Worm (Caenorhabditis elegans) whole organism, L1 larva: ENCODE results near the gene F56D6.11.
"Not testable (repeated sequence)": the region's sequence is repeated elsewhere in the genome, so short reads cannot be mapped to it uniquely, and the experiment has no call there.

Experiments used
- C16A3.4 ChIP-seq: fragments of 150-350 bp; optimal IDR thresholded peaks from 2 replicates; lab custom pipeline; 2014; ENCODE audit warnings: missing biosample characterization, missing genetic modification characterization
- F16B12.6 ChIP-seq: fragments of 150-350 bp; optimal IDR thresholded peaks from 2 replicates; lab custom pipeline; 2014; ENCODE audit warnings: missing biosample characterization, missing genetic modification characterization
- ceh-90 ChIP-seq: sonication (generic microtip); optimal IDR thresholded peaks from 2 replicates; lab custom pipeline; 2016; ENCODE audit warnings: missing genetic modification characterization, missing compliant biosample characterization
- ces-1 ChIP-seq: fragments of 150-350 bp; optimal IDR thresholded peaks from 2 replicates; lab custom pipeline; 2014; ENCODE audit warnings: missing biosample characterization, missing genetic modification reagents, missing genetic modification characterization
- efl-1 ChIP-seq, 4 experiments: fragments of 150-350 bp; optimal IDR thresholded peaks in 3 of 4; peaks in 1 of 4; 1 replicate in 1 of 4; 2 replicates in 3 of 4; lab custom pipeline; 2014; ENCODE audit warnings: missing biosample characterization in 2 of 4, missing genetic modification characterization in 2 of 4, missing genetic modification reagents in 2 of 4
- egl-13 ChIP-seq: sonication (generic microtip); optimal IDR thresholded peaks from 2 replicates; lab custom pipeline; 2016; ENCODE audit warnings: missing genotype, missing genetic modification reagents, missing genetic modification characterization, missing compliant biosample characterization
- egl-27 ChIP-seq, 2 experiments: fragments of 150-350 bp in 1 of 2; sonication (generic microtip); optimal IDR thresholded peaks; 3 replicates each; lab custom pipeline; 2017 to 2018; ENCODE audit warnings: missing biosample characterization in 2 of 2, missing genetic modification characterization in 2 of 2, missing genetic modification reagents in 2 of 2
- elt-2 ChIP-seq: sonication (generic microtip); optimal IDR thresholded peaks from 2 replicates; lab custom pipeline; 2016; ENCODE audit warnings: missing genetic modification characterization, mild to moderate bottlenecking, inconsistent platforms, missing compliant biosample characterization, missing genetic modification reagents
- ets-5 ChIP-seq: fragments of 200-800 bp; sonication (Bioruptor generic); IDR thresholded peaks from 2 replicates; pipeline ENCODE4 v1.3.6; 2022; ENCODE audit warnings: missing genetic modification characterization, missing compliant biosample characterization
- fkh-8 ChIP-seq: sonication (generic microtip); optimal IDR thresholded peaks from 2 replicates; lab custom pipeline; 2016; ENCODE audit warnings: mild to moderate bottlenecking, missing genetic modification characterization, missing compliant biosample characterization
- grh-1 ChIP-seq: fragments of 200-800 bp; sonication (Bioruptor generic); IDR thresholded peaks from 2 replicates; pipeline ENCODE4 v1.3.6; 2022; ENCODE audit warnings: missing genetic modification reagents, missing genetic modification characterization, missing compliant biosample characterization
- hlh-17 ChIP-seq: fragments of 200-800 bp; sonication (Bioruptor generic); optimal IDR thresholded peaks from 2 replicates; lab custom pipeline; 2018; ENCODE audit warnings: missing genetic modification characterization, mild to moderate bottlenecking, missing compliant biosample characterization, moderate library complexity, borderline replicate concordance
- hlh-4 ChIP-seq: sonication (generic microtip); optimal IDR thresholded peaks from 2 replicates; lab custom pipeline; 2016; ENCODE audit warnings: mild to moderate bottlenecking, missing genetic modification characterization, missing compliant biosample characterization
- isw-1 ChIP-seq: fragments of 200-800 bp; sonication (Bioruptor generic); IDR thresholded peaks from 2 replicates; pipeline ENCODE4 v1.3.6; 2022; ENCODE audit warnings: missing genetic modification characterization, missing compliant biosample characterization
- lir-3 ChIP-seq: sonication (generic microtip); optimal IDR thresholded peaks from 2 replicates; lab custom pipeline; 2016; ENCODE audit warnings: mild to moderate bottlenecking, missing genetic modification characterization, moderate library complexity, missing compliant biosample characterization; ENCODE audit not compliant: poor library complexity
- mab-9 ChIP-seq: fragments of 200-800 bp; sonication (Bioruptor generic); IDR thresholded peaks from 2 replicates; pipeline ENCODE4 v1.3.6; 2022; ENCODE audit warnings: missing genetic modification reagents, missing genetic modification characterization, missing compliant biosample characterization
- mef-2 ChIP-seq: fragments of 150-350 bp; optimal IDR thresholded peaks from 2 replicates; lab custom pipeline; 2014; ENCODE audit warnings: missing biosample characterization, missing genetic modification characterization
- mep-1 ChIP-seq: fragments of 150-350 bp; optimal IDR thresholded peaks from 2 replicates; lab custom pipeline; 2014; ENCODE audit warnings: missing biosample characterization, missing genetic modification characterization
- nhr-12 ChIP-seq: sonication (generic microtip); optimal IDR thresholded peaks from 2 replicates; lab custom pipeline; 2017; ENCODE audit warnings: missing biosample characterization, missing genetic modification characterization
- nhr-28 ChIP-seq: fragments of 150-350 bp; optimal IDR thresholded peaks from 2 replicates; lab custom pipeline; 2014; ENCODE audit warnings: missing biosample characterization, missing genetic modification characterization
- nhr-76 ChIP-seq: sonication (generic microtip); optimal IDR thresholded peaks from 2 replicates; lab custom pipeline; 2017; ENCODE audit warnings: missing biosample characterization, missing genetic modification characterization
- nhr-77 ChIP-seq: fragments of 150-350 bp; optimal IDR thresholded peaks from 2 replicates; lab custom pipeline; 2014; ENCODE audit warnings: missing biosample characterization, missing genetic modification characterization
- nhr-85 ChIP-seq: sonication (generic microtip); peaks from one replicate; lab custom pipeline; 2016; ENCODE audit warnings: missing genetic modification characterization, inconsistent platforms, missing compliant biosample characterization
- nhr-90 ChIP-seq: sonication (generic microtip); optimal IDR thresholded peaks from 2 replicates; lab custom pipeline; 2016; ENCODE audit warnings: mild to moderate bottlenecking, missing genetic modification characterization, missing compliant biosample characterization; ENCODE audit not compliant: poor library complexity
- pag-3 ChIP-seq: sonication (generic microtip); optimal IDR thresholded peaks from 2 replicates; lab custom pipeline; 2017; ENCODE audit warnings: missing genetic modification characterization, mild to moderate bottlenecking, missing compliant biosample characterization, antibody characterized with exemption, borderline replicate concordance; ENCODE audit not compliant: insufficient read depth
- pqm-1 ChIP-seq: sonication (generic microtip); optimal IDR thresholded peaks from 3 replicates; lab custom pipeline; 2017; ENCODE audit warnings: missing biosample characterization, missing genetic modification characterization
- snu-23 ChIP-seq: sonication (generic microtip); optimal IDR thresholded peaks from 2 replicates; lab custom pipeline; 2016; ENCODE audit warnings: missing genetic modification characterization, missing compliant biosample characterization
- sox-4 ChIP-seq: sonication (generic microtip); optimal IDR thresholded peaks from 2 replicates; lab custom pipeline; 2016; ENCODE audit warnings: missing genetic modification characterization, missing compliant biosample characterization
- tlp-1 ChIP-seq: fragments of 150-350 bp; optimal IDR thresholded peaks from 2 replicates; lab custom pipeline; 2014; ENCODE audit warnings: missing biosample characterization, missing genetic modification characterization
- unc-130 ChIP-seq: fragments of 150-350 bp; optimal IDR thresholded peaks from 2 replicates; lab custom pipeline; 2017; ENCODE audit warnings: missing biosample characterization, missing genetic modification characterization, inconsistent platforms
- unc-62 ChIP-seq: fragments of 150-350 bp; optimal IDR thresholded peaks from 2 replicates; lab custom pipeline; 2014; ENCODE audit warnings: missing biosample characterization, missing genetic modification reagents, missing genetic modification characterization
- unc-98 ChIP-seq: fragments of 200-800 bp; sonication (Bioruptor generic); IDR thresholded peaks from 2 replicates; pipeline ENCODE4 v1.3.6; 2022; ENCODE audit warnings: missing genetic modification characterization, missing compliant biosample characterization
- zag-1 ChIP-seq: fragments of 150-350 bp; optimal IDR thresholded peaks from 2 replicates; lab custom pipeline; 2014; ENCODE audit warnings: missing biosample characterization, missing genetic modification characterization
- ztf-4 ChIP-seq: fragments of 150-350 bp; optimal IDR thresholded peaks from 2 replicates; lab custom pipeline; 2014; ENCODE audit warnings: missing biosample characterization, missing genetic modification characterization

The F56D6.11 gene

DNA sequence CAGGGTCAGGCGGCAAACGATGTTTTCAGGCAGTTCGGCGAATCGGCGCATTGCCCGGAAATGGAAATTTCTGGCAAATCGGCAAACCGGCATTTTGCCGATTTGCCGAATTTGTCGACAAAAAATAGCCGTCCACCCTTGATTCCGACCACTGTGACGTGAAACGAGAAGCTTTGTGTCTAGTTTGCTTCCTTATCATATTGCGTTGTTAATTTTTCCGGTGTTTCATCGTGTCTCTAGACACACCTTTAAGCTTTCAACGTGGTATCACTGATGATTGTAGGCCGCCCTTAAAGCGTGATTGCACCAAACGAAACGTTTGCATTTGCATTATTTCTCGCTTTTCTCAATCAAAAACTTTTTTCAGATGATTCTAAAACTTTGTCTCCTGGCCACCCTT, 30.8 kb upstream of the F56D6.11 start, which contains the start of gene clec-71:
clec-71 (plus strand) TSS at position 362 of the 400 bp plus-strand sequence.
- no peak for TF ChIP-seq unc-130 (tag; lab: Kevin White, UChicago)
- no peak for TF ChIP-seq tlp-1
- TF ChIP-seq elt-2 (tag; lab: Kevin White, UChicago) = peak; percentile 58

ce11 chrIV:3932408-3932807, 26.1 kb upstream of the F56D6.11 start, which contains the start of gene clec-70:
TSS of gene clec-70 (plus strand) at chrIV:3932708.
- TF ChIP-seq snu-23 (GFP tag; lab: Kevin White, UChicago); fkh-8 (tag; lab: Kevin White, UChicago); sox-4: not testable (repeated sequence)

- no peak for TF ChIP-seq nhr-12 (tag; lab: Kevin White, UChicago)
- no peak for TF ChIP-seq nhr-28 (tag; lab: Kevin White, UChicago)
- TF ChIP-seq F16B12.6 (tag; lab: Kevin White, UChicago) = no peak
- no peak for TF ChIP-seq ces-1 (GFP tag; lab: Kevin White, UChicago)
- no peak for TF ChIP-seq pqm-1 (tag; lab: Kevin White, UChicago)
- no peak for TF ChIP-seq mep-1
- no peak for TF ChIP-seq egl-27 (tag; optimal IDR thresholded peaks at IDR 0.05; lab: Kevin White, UChicago)
- TF ChIP-seq nhr-76 (tag; lab: Kevin White, UChicago) = no peak
- TF ChIP-seq snu-23 (GFP tag; lab: Kevin White, UChicago) = no peak
- no peak for TF ChIP-seq nhr-77 (tag; lab: Kevin White, UChicago)
- TF ChIP-seq nhr-85 (tag; lab: Kevin White, UChicago) = no peak
- no peak for TF ChIP-seq pag-3
Measured at ce11 chrIV:3926117-3926516, 19.8 kb upstream of the F56D6.11 start, which contains the start of gene clec-68. TSS of gene clec-68 (plus strand) at chrIV:3926417.

ce11 chrIV:3921898-3922297, 15.6 kb upstream of the F56D6.11 start, which contains the start of gene clec-67:
TSS of gene clec-67 (plus strand) at chrIV:3922165.
- no peak for TF ChIP-seq hlh-17 (GFP tag; lab: Kevin White, UChicago)
- peak; percentile 21 for TF ChIP-seq pqm-1 (tag; lab: Kevin White, UChicago)
- TF ChIP-seq elt-2 (tag; lab: Kevin White, UChicago) = peak; percentile 94
- no peak for TF ChIP-seq nhr-76 (tag; lab: Kevin White, UChicago)

DNA sequence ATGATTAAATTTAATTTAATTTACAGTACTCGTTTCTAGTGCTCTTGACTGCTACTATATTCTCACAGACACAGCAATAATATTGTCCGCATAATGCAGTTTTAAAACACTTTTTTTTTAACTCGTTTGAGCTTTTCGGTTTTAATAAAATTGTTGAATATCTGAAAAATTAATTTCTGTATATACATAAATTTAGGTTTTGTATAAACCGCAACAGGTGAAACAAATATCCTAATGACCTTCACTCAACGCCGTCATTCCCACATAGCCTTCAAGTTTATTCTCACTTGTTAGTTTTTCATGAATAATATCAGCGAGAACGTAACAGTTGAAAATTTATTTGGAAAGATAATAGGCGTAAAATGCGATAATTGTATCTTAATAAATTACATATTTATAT, 13.2 kb upstream of the F56D6.11 start, which contains the start of gene srz-19:
srz-19 (plus strand) TSS at position 301 of the 400 bp plus-strand sequence.
- TF ChIP-seq lir-3 (tag; lab: Kevin White, UChicago) (no peak), C16A3.4 (tag; lab: Kevin White, UChicago) (no peak), ceh-90 (tag; lab: Kevin White, UChicago) (no peak), grh-1 (GFP tag; lab: Robert Waterston, UW) (no peak), egl-13 (tag; lab: Kevin White, UChicago) (no peak), nhr-28 (tag; lab: Kevin White, UChicago) (no peak), hlh-4 (no peak), unc-98 (GFP tag; lab: Robert Waterston, UW) (no peak), mab-9 (no peak), ztf-4 (no peak), zag-1 (tag; lab: Kevin White, UChicago) (no peak), mef-2 (tag; lab: Kevin White, UChicago) (no peak), unc-62 (GFP tag; lab: Kevin White, UChicago) (no peak), nhr-90 (tag; lab: Kevin White, UChicago) (no peak), mep-1 (no peak), isw-1 (GFP tag; lab: Robert Waterston, UW) (no peak), pag-3 (no peak), ets-5 (GFP tag; lab: Robert Waterston, UW) (no peak), ces-1 (GFP tag; lab: Kevin White, UChicago) (no peak), efl-1 (optimal IDR thresholded peaks at IDR 0.05; lab: Kevin White, UChicago) (no peak), efl-1 (GFP tag; optimal IDR thresholded peaks at IDR 0.05 in 1 of 2; lab: Kevin White, UChicago) (no peak)
